Worm (Caenorhabditis elegans): ENCODE data around the gene F40A3.4.

F40A3.4 gene

ce11 chrV:7848251-7848650 lies 27.3 kb upstream of the F40A3.4 start (continued):
- TF ChIP-seq lin-39 (tag; optimal IDR thresholded peaks at IDR 0.05) (no peak), hlh-11 (tag; optimal IDR thresholded peaks at IDR 0.05) (peak; percentile 86), spr-3 (GFP tag; optimal IDR thresholded peaks at IDR 0.05) (no peak), lin-15B (tag; optimal IDR thresholded peaks at IDR 0.05) (no peak), lsy-2 (tag; optimal IDR thresholded peaks at IDR 0.05) (peak in 1 of 2 experiments; percentile 16), dpl-1 (GFP tag; optimal IDR thresholded peaks at IDR 0.05) (no peak), nhr-102 (tag; optimal IDR thresholded peaks at IDR 0.05) (no peak), cey-2 (tag; optimal IDR thresholded peaks at IDR 0.05; ENCODE audit: borderline replicate concordance, insufficient read depth) (no peak), F44E2.7 (GFP tag; IDR thresholded peaks at IDR 0.05) (no peak), mes-2 (tag; optimal IDR thresholded peaks at IDR 0.05; ENCODE audit: poor library complexity, severe bottlenecking) (peak; percentile 42), rbr-2 (tag; optimal IDR thresholded peaks at IDR 0.05) (no peak), mdl-1 (tag; optimal IDR thresholded peaks at IDR 0.05) (peak in 1 of 2 experiments; percentile 72), dmd-8 (GFP tag; IDR thresholded peaks at IDR 0.05) (no peak), mep-1 (tag; optimal IDR thresholded peaks at IDR 0.05) (peak; percentile 26), aly-2 (tag; optimal IDR thresholded peaks at IDR 0.05) (no peak), nhr-6 (tag; optimal IDR thresholded peaks at IDR 0.05) (no peak), ceh-32 (tag; optimal IDR thresholded peaks at IDR 0.05; ENCODE audit: poor library complexity) (no peak), unc-39 (tag; optimal IDR thresholded peaks at IDR 0.05) (no peak), pqm-1 (tag; optimal IDR thresholded peaks at IDR 0.05) (no peak), php-3 (GFP tag; IDR thresholded peaks at IDR 0.05) (peak; percentile 54; the same call in 1 of the 2 replicates), ztf-11 (tag; optimal IDR thresholded peaks at IDR 0.05) (no peak), ceh-20 (GFP tag; IDR thresholded peaks at IDR 0.05) (peak; percentile 42; the same call in 1 of the 2 replicates), spr-1 (tag; optimal IDR thresholded peaks at IDR 0.05) (no peak), mxl-3 (GFP tag; optimal IDR thresholded peaks at IDR 0.05) (peak; percentile 74), Y105C5A.15 (GFP tag; IDR thresholded peaks at IDR 0.05) (no peak), snpc-4 (tag; optimal IDR thresholded peaks at IDR 0.05) (no peak), daf-12 (tag; optimal IDR thresholded peaks at IDR 0.05) (no peak), ceh-62 (tag; optimal IDR thresholded peaks at IDR 0.05) (no peak), madf-5 (GFP tag; IDR thresholded peaks at IDR 0.05) (no peak), lir-3 (tag; optimal IDR thresholded peaks at IDR 0.05) (no peak), zfp-2 (tag; optimal IDR thresholded peaks at IDR 0.05) (no peak), ces-1 (GFP tag; optimal IDR thresholded peaks at IDR 0.05) (no peak), fkh-10 (GFP tag; optimal IDR thresholded peaks at IDR 0.05) (no peak), tag-97 (GFP tag; IDR thresholded peaks at IDR 0.05) (no peak), tra-1 (GFP tag; IDR thresholded peaks at IDR 0.05) (no peak), daf-8 (GFP tag; IDR thresholded peaks at IDR 0.05) (no peak), F37D6.2 (tag; optimal IDR thresholded peaks at IDR 0.05) (no peak), Y75B8A.6 (GFP tag; IDR thresholded peaks at IDR 0.05) (no peak), egl-43 (GFP tag; IDR thresholded peaks at IDR 0.05) (no peak), Y5F2A.4 (GFP tag; optimal IDR thresholded peaks at IDR 0.05) (no peak), Y48G9A.11 (GFP tag; IDR thresholded peaks at IDR 0.05) (no peak), arid-1 (GFP tag; conservative IDR thresholded peaks at IDR 0.05) (no peak), ceh-44 (GFP tag; IDR thresholded peaks at IDR 0.05) (no peak), mxl-2 (GFP tag; conservative IDR thresholded peaks at IDR 0.05) (no peak), hlh-30 (tag; optimal IDR thresholded peaks at IDR 0.05; ENCODE audit: insufficient read depth) (peak; percentile 97)

All from whole organism, L4 larva.